Fruit fly (Drosophila melanogaster): Measurements from ENCODE around the gene CG10140.

dm6 chr3L:13403141-13403867, 37.0 kb downstream of the CG10140 start:
- no peak for TF ChIP-seq psq (optimal IDR thresholded peaks at IDR 0.05)
- TF ChIP-seq h (optimal IDR thresholded peaks at IDR 0.05): no peak
